Fruit fly (Drosophila melanogaster) ovary, adult (tissue): ENCODE measurements around the gene mus304.

ENCODE experiments used
- CG17801 ChIP-seq: fragments of 200-800 bp; optimal IDR thresholded peaks from 2 replicates; lab custom pipeline; 2019; ENCODE audit warnings: missing biosample characterization, mild to moderate bottlenecking, missing genetic modification characterization, moderate library complexity; ENCODE audit not compliant: partially characterized antibody

Gene mus304

dm6 chr3L:18109459-18109863, at the start of gene mus304, which contains the start of gene Polr3D:
Gene mus304, plus strand, starts transcription at chr3L:18109814.
Gene Polr3D, minus strand, starts transcription at chr3L:18109574.
- TF ChIP-seq CG17801 = no peak

dm6 chr3L:18061240-18061639, 48.4 kb upstream of the mus304 start:
- no peak for TF ChIP-seq CG17801

dm6 chr3L:18061713-18062365, 47.8 kb upstream of the mus304 start:
- TF ChIP-seq CG17801 = peak; percentile 14

- TF ChIP-seq CG17801 = peak; percentile 75
Observed at dm6 chr3L:18062959-18063510, 46.6 kb upstream of the mus304 start.

dm6 chr3L:18064632-18065482, 44.8 kb upstream of the mus304 start, which contains the start of gene Eip75B:
Gene Eip75B, minus strand, starts transcription at chr3L:18064696.
- no peak for TF ChIP-seq CG17801

- TF ChIP-seq CG17801 = no peak
Observed at dm6 chr3L:18070050-18070449, 39.6 kb upstream of the mus304 start, which contains the start of gene CG44006. Gene CG44006, minus strand, starts transcription at chr3L:18070150.

dm6 chr3L:18072023-18072422, 37.6 kb upstream of the mus304 start, which contains the start of gene CG44005:
Gene CG44005, minus strand, starts transcription at chr3L:18072123.
- no peak for TF ChIP-seq CG17801

- TF ChIP-seq CG17801 = no peak
Observed at dm6 chr3L:18073559-18074134, 36.0 kb upstream of the mus304 start, which contains the start of gene CG44004. Gene CG44004, minus strand, starts transcription at chr3L:18073863.

- TF ChIP-seq CG17801 = no peak
Observed at dm6 chr3L:18074988-18075387, 34.6 kb upstream of the mus304 start.

- TF ChIP-seq CG17801 = no peak
Observed at dm6 chr3L:18075853-18076252, 33.8 kb upstream of the mus304 start.

dm6 chr3L:18076649-18077048, 33.0 kb upstream of the mus304 start:
- no peak for TF ChIP-seq CG17801

dm6 chr3L:18077649-18078417, 31.8 kb upstream of the mus304 start:
- TF ChIP-seq CG17801 = peak; percentile 52

- no peak for TF ChIP-seq CG17801
Observed at dm6 chr3L:18078614-18079013, 31.0 kb upstream of the mus304 start.

dm6 chr3L:18079123-18079522, 30.5 kb upstream of the mus304 start:
- no peak for TF ChIP-seq CG17801

dm6 chr3L:18079610-18080497, 29.8 kb upstream of the mus304 start:
- no peak for TF ChIP-seq CG17801
